Worm (Caenorhabditis elegans) whole organism, L3 larva: ENCODE measurements around the gene top-3.

Source experiments
- R02D3.7 ChIP-seq: fragments of 150-350 bp; optimal IDR thresholded peaks from 2 replicates; lab custom pipeline; 2014; ENCODE audit warnings: missing biosample characterization, missing genetic modification characterization
- ZK546.5 ChIP-seq: sonication (generic microtip); optimal IDR thresholded peaks from 2 replicates; lab custom pipeline; 2017; ENCODE audit warnings: missing biosample characterization, missing genetic modification characterization
- aly-2 ChIP-seq: fragments of 150-350 bp; optimal IDR thresholded peaks from 2 replicates; lab custom pipeline; 2014; ENCODE audit warnings: missing biosample characterization, missing genetic modification characterization
- ama-1 ChIP-seq: fragments of 150-350 bp; optimal IDR thresholded peaks from 2 replicates; lab custom pipeline; 2018
- ceh-16 ChIP-seq: sonication (generic microtip); optimal IDR thresholded peaks from 2 replicates; lab custom pipeline; 2017; ENCODE audit warnings: missing biosample characterization, missing genetic modification characterization
- ceh-28 ChIP-seq: fragments of 150-350 bp; optimal IDR thresholded peaks from 2 replicates; lab custom pipeline; 2014; ENCODE audit warnings: missing biosample characterization, missing genetic modification reagents, missing genetic modification characterization
- ceh-9 ChIP-seq: sonication (generic microtip); optimal IDR thresholded peaks from 2 replicates; lab custom pipeline; 2018; ENCODE audit warnings: missing biosample characterization, missing genetic modification characterization
- daf-12 ChIP-seq: fragments of 150-350 bp; optimal IDR thresholded peaks from 2 replicates; lab custom pipeline; 2014; ENCODE audit warnings: missing biosample characterization, missing genetic modification reagents, missing genetic modification characterization
- egl-27 ChIP-seq: sonication (generic microtip); optimal IDR thresholded peaks from 4 replicates; lab custom pipeline; 2017; ENCODE audit warnings: missing biosample characterization, missing genetic modification reagents, missing genetic modification characterization
- egl-5 ChIP-seq: fragments of 150-350 bp; optimal IDR thresholded peaks from 2 replicates; lab custom pipeline; 2017; ENCODE audit warnings: missing biosample characterization, missing genetic modification reagents, missing genetic modification characterization, inconsistent platforms
- elt-1 ChIP-seq: fragments of 150-350 bp; optimal IDR thresholded peaks from 2 replicates; lab custom pipeline; 2014; ENCODE audit warnings: missing biosample characterization, missing genetic modification characterization
- elt-2 ChIP-seq: sonication (generic microtip); optimal IDR thresholded peaks from 2 replicates; lab custom pipeline; 2016; ENCODE audit warnings: missing genetic modification reagents, mild to moderate bottlenecking, missing genetic modification characterization, missing compliant biosample characterization
- elt-3 ChIP-seq, 3 experiments: fragments of 150-350 bp in 1 of 3; sonication (generic microtip) in 2 of 3; optimal IDR thresholded peaks; 2 replicates in 2 of 3; 4 replicates in 1 of 3; lab custom pipeline; 2014 to 2017; ENCODE audit warnings: missing biosample characterization in 3 of 3, missing genetic modification characterization in 3 of 3
- fkh-2 ChIP-seq: fragments of 150-350 bp; optimal IDR thresholded peaks from 2 replicates; lab custom pipeline; 2014; ENCODE audit warnings: missing biosample characterization, missing genetic modification reagents, missing genetic modification characterization
- fos-1 ChIP-seq: fragments of 150-350 bp; optimal IDR thresholded peaks from 2 replicates; lab custom pipeline; 2014; ENCODE audit warnings: missing biosample characterization, missing genetic modification characterization
- hmg-11 ChIP-seq: sonication (generic microtip); optimal IDR thresholded peaks from 2 replicates; lab custom pipeline; 2016; ENCODE audit warnings: missing genetic modification characterization, missing compliant biosample characterization
- lin-15B ChIP-seq: fragments of 150-350 bp; optimal IDR thresholded peaks from 2 replicates; lab custom pipeline; 2014; ENCODE audit warnings: missing biosample characterization, missing genetic modification characterization
- lin-39 ChIP-seq: fragments of 150-350 bp; optimal IDR thresholded peaks from 2 replicates; lab custom pipeline; 2018; ENCODE audit warnings: missing biosample characterization, missing genetic modification reagents, missing genetic modification characterization
- lsy-12 ChIP-seq: sonication (generic microtip); optimal IDR thresholded peaks from 2 replicates; lab custom pipeline; 2016; ENCODE audit warnings: mild to moderate bottlenecking, missing genetic modification characterization, missing compliant biosample characterization
- nfya-1 ChIP-seq: sonication (generic microtip); optimal IDR thresholded peaks from 2 replicates; lab custom pipeline; 2017; ENCODE audit warnings: missing genetic modification characterization, mild to moderate bottlenecking, missing compliant biosample characterization, antibody characterized with exemption, moderate library complexity; ENCODE audit not compliant: insufficient read depth
- nhr-11 ChIP-seq: fragments of 150-350 bp; optimal IDR thresholded peaks from 2 replicates; lab custom pipeline; 2014; ENCODE audit warnings: missing biosample characterization, missing genetic modification characterization
- nhr-12 ChIP-seq: fragments of 150-350 bp; optimal IDR thresholded peaks from 2 replicates; lab custom pipeline; 2014; ENCODE audit warnings: missing biosample characterization, missing genetic modification characterization
- nhr-23 ChIP-seq: fragments of 150-350 bp; optimal IDR thresholded peaks from 2 replicates; lab custom pipeline; 2014; ENCODE audit warnings: missing biosample characterization, missing genetic modification reagents, missing genetic modification characterization
- nhr-25 ChIP-seq: sonication (generic microtip); optimal IDR thresholded peaks from 2 replicates; lab custom pipeline; 2017; ENCODE audit warnings: missing biosample characterization, missing genetic modification characterization
- nhr-28 ChIP-seq: fragments of 150-350 bp; optimal IDR thresholded peaks from 2 replicates; lab custom pipeline; 2014; ENCODE audit warnings: missing biosample characterization, missing genetic modification characterization
- nhr-43 ChIP-seq: sonication (generic microtip); optimal IDR thresholded peaks from 2 replicates; lab custom pipeline; 2016; ENCODE audit warnings: mild to moderate bottlenecking, missing genetic modification characterization, missing compliant biosample characterization; ENCODE audit not compliant: poor library complexity, severe bottlenecking
- nhr-76 ChIP-seq: fragments of 150-350 bp; sonication (generic microtip); optimal IDR thresholded peaks from 5 replicates; lab custom pipeline; 2014; ENCODE audit warnings: missing biosample characterization, missing genetic modification characterization
- nhr-77 ChIP-seq: fragments of 150-350 bp; optimal IDR thresholded peaks from 2 replicates; lab custom pipeline; 2014; ENCODE audit warnings: missing biosample characterization, missing genetic modification characterization
- pqm-1 ChIP-seq: fragments of 150-350 bp; optimal IDR thresholded peaks from 2 replicates; lab custom pipeline; 2017; ENCODE audit warnings: missing biosample characterization, missing genetic modification characterization, inconsistent platforms
- sea-2 ChIP-seq: fragments of 150-350 bp; sonication (generic microtip); optimal IDR thresholded peaks from 4 replicates; lab custom pipeline; 2014; ENCODE audit warnings: missing biosample characterization, missing genetic modification reagents, missing genetic modification characterization
- skn-1 ChIP-seq: fragments of 150-350 bp; optimal IDR thresholded peaks from 2 replicates; lab custom pipeline; 2014; ENCODE audit warnings: missing biosample characterization, missing genetic modification characterization
- snpc-4 ChIP-seq: fragments of 150-350 bp; optimal IDR thresholded peaks from 2 replicates; lab custom pipeline; 2014; ENCODE audit warnings: missing biosample characterization, missing genetic modification characterization
- unc-62 ChIP-seq: fragments of 150-350 bp; sonication (generic microtip); optimal IDR thresholded peaks from 4 replicates; lab custom pipeline; 2014; ENCODE audit warnings: missing biosample characterization, missing genetic modification reagents, missing genetic modification characterization
- zag-1 ChIP-seq: fragments of 150-350 bp; optimal IDR thresholded peaks from 2 replicates; lab custom pipeline; 2014; ENCODE audit warnings: missing biosample characterization, missing genetic modification characterization
- ztf-4 ChIP-seq: fragments of 150-350 bp; optimal IDR thresholded peaks from 2 replicates; lab custom pipeline; 2014; ENCODE audit warnings: missing biosample characterization, missing genetic modification characterization

Gene top-3

ce11 chrIII:11946062-11946749, 13.8 kb downstream of the top-3 start (continued):
- TF ChIP-seq sea-2 (GFP tag; lab: Kevin White, UChicago) = no peak

- no peak for TF ChIP-seq zag-1 (tag; lab: Kevin White, UChicago)
- TF ChIP-seq nfya-1 = peak; percentile 56
- no peak for TF ChIP-seq nhr-23
- no peak for TF ChIP-seq fkh-2
- TF ChIP-seq lin-15B = peak; percentile 10
- TF ChIP-seq nhr-77 (tag; lab: Kevin White, UChicago) = no peak
- TF ChIP-seq ceh-16 (tag; lab: Kevin White, UChicago) = no peak
- TF ChIP-seq lin-39 = no peak
- TF ChIP-seq unc-62 (GFP tag; lab: Kevin White, UChicago) = no peak
- no peak for TF ChIP-seq nhr-25 (tag; lab: Kevin White, UChicago)
- no peak for TF ChIP-seq ama-1 (lab: Kevin White, UChicago)
- no peak for TF ChIP-seq pqm-1 (tag; lab: Kevin White, UChicago)
- TF ChIP-seq elt-2 (tag; lab: Kevin White, UChicago) = no peak
- TF ChIP-seq nhr-11 (tag; lab: Kevin White, UChicago) = no peak
- no peak for TF ChIP-seq elt-1 (tag; lab: Kevin White, UChicago)
These were observed 17.3 kb downstream of the top-3 start for ce11 chrIII:11942664-11943063.

- TF ChIP-seq egl-27 (tag; lab: Kevin White, UChicago) (no peak), ztf-4 (tag; lab: Kevin White, UChicago) (no peak), ceh-9 (tag; lab: Kevin White, UChicago) (no peak), unc-62 (GFP tag; lab: Kevin White, UChicago) (no peak), nhr-28 (tag; lab: Kevin White, UChicago) (no peak)
These were observed 21.5 kb downstream of the top-3 start for ce11 chrIII:11938525-11938924.

- no peak for TF ChIP-seq fkh-2
- TF ChIP-seq fos-1 (tag; lab: Kevin White, UChicago) = no peak
- no peak for TF ChIP-seq skn-1 (tag; lab: Kevin White, UChicago)
- TF ChIP-seq elt-1 (tag; lab: Kevin White, UChicago) = no peak
- no peak for TF ChIP-seq nhr-28 (tag; lab: Kevin White, UChicago)
- TF ChIP-seq ceh-28 (tag; lab: Kevin White, UChicago) = no peak
- TF ChIP-seq ZK546.5 = no peak
- peak; percentile 46 for TF ChIP-seq nfya-1
- TF ChIP-seq unc-62 (GFP tag; lab: Kevin White, UChicago) = no peak
- no peak for TF ChIP-seq nhr-25 (tag; lab: Kevin White, UChicago)
- peak; percentile 28 for TF ChIP-seq egl-5
- no peak for TF ChIP-seq aly-2 (tag; lab: Kevin White, UChicago)
- no peak for TF ChIP-seq nhr-11 (tag; lab: Kevin White, UChicago)
- no peak for TF ChIP-seq lsy-12
- no peak for TF ChIP-seq nhr-76 (tag; lab: Kevin White, UChicago)
- TF ChIP-seq elt-3 (tag; optimal IDR thresholded peaks at IDR 0.05; lab: Kevin White, UChicago) = no peak
- TF ChIP-seq, all 47 proteins: peak for 2
These were observed 22.1 kb downstream of the top-3 start for ce11 chrIII:11937911-11938310.

- TF ChIP-seq lsy-12 = no peak
- peak; percentile 38 for TF ChIP-seq nfya-1
- peak; percentile 75 for TF ChIP-seq ama-1 (lab: Kevin White, UChicago)
These were observed 23.2 kb downstream of the top-3 start for ce11 chrIII:11936668-11937276.

ce11 chrIII:11935948-11936280, 24.1 kb downstream of the top-3 start:
- TF ChIP-seq nfya-1 (peak; percentile 64), egl-5 (no peak), nhr-12 (tag; lab: Kevin White, UChicago) (no peak), lin-39 (peak; percentile 34), snpc-4 (tag; lab: Kevin White, UChicago) (peak; percentile 57), nhr-43 (tag; lab: Kevin White, UChicago) (no peak), nhr-77 (tag; lab: Kevin White, UChicago) (no peak), lin-15B (peak; percentile 34), ZK546.5 (no peak), daf-12 (no peak), hmg-11 (tag; lab: Kevin White, UChicago) (peak; percentile 37), R02D3.7 (tag; lab: Kevin White, UChicago) (no peak), nhr-23 (no peak)
- TF ChIP-seq, all 47 proteins: peak for 5
